Worm (Caenorhabditis elegans) whole organism, late embryonic: ENCODE data around the gene nhr-139.

Experiments
- C38D4.7 ChIP-seq: fragments of 200-800 bp; sonication (Bioruptor generic); optimal IDR thresholded peaks from 2 replicates; lab custom pipeline; 2018; ENCODE audit warnings: mild to moderate bottlenecking, missing genetic modification characterization, moderate library complexity, missing compliant biosample characterization
- F13H6.1 ChIP-seq: sonication (generic microtip); optimal IDR thresholded peaks from 2 replicates; lab custom pipeline; 2016; ENCODE audit warnings: missing genetic modification characterization, missing compliant biosample characterization
- K02D7.2 ChIP-seq: sonication (generic microtip); optimal IDR thresholded peaks from 2 replicates; lab custom pipeline; 2017; ENCODE audit warnings: mild to moderate bottlenecking, missing genetic modification characterization, missing compliant biosample characterization
- K09A11.1 ChIP-seq: sonication (generic microtip); optimal IDR thresholded peaks from 2 replicates; lab custom pipeline; 2017; ENCODE audit warnings: antibody characterized with exemption, mild to moderate bottlenecking, missing genetic modification characterization, missing compliant biosample characterization; ENCODE audit not compliant: insufficient read depth
- Y22D7AL.16 ChIP-seq: sonication (generic microtip); optimal IDR thresholded peaks from 2 replicates; lab custom pipeline; 2016; ENCODE audit warnings: missing genetic modification characterization, missing compliant biosample characterization
- ceh-19 ChIP-seq: fragments of 200-800 bp; sonication (Bioruptor generic); optimal IDR thresholded peaks from 2 replicates; lab custom pipeline; 2018; ENCODE audit warnings: mild to moderate bottlenecking, missing genetic modification characterization, missing compliant biosample characterization
- ceh-2 ChIP-seq: sonication (generic microtip); optimal IDR thresholded peaks from 2 replicates; lab custom pipeline; 2016; ENCODE audit warnings: missing genotype, missing genetic modification characterization, missing compliant biosample characterization
- ceh-34 ChIP-seq: sonication (generic microtip); optimal IDR thresholded peaks from 2 replicates; lab custom pipeline; 2016; ENCODE audit warnings: mild to moderate bottlenecking, missing genetic modification characterization, missing compliant biosample characterization
- ceh-48 ChIP-seq: sonication (generic microtip); optimal IDR thresholded peaks from 2 replicates; lab custom pipeline; 2016; ENCODE audit warnings: missing genetic modification characterization, inconsistent platforms, missing compliant biosample characterization
- ceh-6 ChIP-seq: fragments of 200-800 bp; sonication (Bioruptor generic); optimal IDR thresholded peaks from 2 replicates; lab custom pipeline; 2018; ENCODE audit warnings: mild to moderate bottlenecking, missing genetic modification characterization, missing compliant biosample characterization
- ceh-9 ChIP-seq: sonication (generic microtip); optimal IDR thresholded peaks from 2 replicates; lab custom pipeline; 2016; ENCODE audit warnings: mild to moderate bottlenecking, missing genetic modification characterization, inconsistent platforms, missing compliant biosample characterization
- che-1 ChIP-seq: sonication (generic microtip); optimal IDR thresholded peaks from 2 replicates; lab custom pipeline; 2016; ENCODE audit warnings: mild to moderate bottlenecking, missing genetic modification characterization, missing compliant biosample characterization
- dmd-4 ChIP-seq: sonication (generic microtip); optimal IDR thresholded peaks from 2 replicates; lab custom pipeline; 2016; ENCODE audit warnings: borderline replicate concordance, missing genetic modification characterization, missing compliant biosample characterization
- dve-1 ChIP-seq: sonication (generic microtip); optimal IDR thresholded peaks from 2 replicates; lab custom pipeline; 2017; ENCODE audit warnings: antibody characterized with exemption, mild to moderate bottlenecking, missing genetic modification characterization, missing compliant biosample characterization
- elt-2 ChIP-seq: sonication (generic microtip); optimal IDR thresholded peaks from 2 replicates; lab custom pipeline; 2016; ENCODE audit warnings: missing genetic modification reagents, missing genetic modification characterization, missing compliant biosample characterization
- elt-4 ChIP-seq: sonication (generic microtip); optimal IDR thresholded peaks from 2 replicates; lab custom pipeline; 2016; ENCODE audit warnings: missing genetic modification characterization, missing compliant biosample characterization
- eyg-1 ChIP-seq: sonication (generic microtip); optimal IDR thresholded peaks from 2 replicates; lab custom pipeline; 2016; ENCODE audit warnings: missing genotype, missing genetic modification characterization, missing compliant biosample characterization
- fax-1 ChIP-seq: sonication (generic microtip); optimal IDR thresholded peaks from 2 replicates; lab custom pipeline; 2016; ENCODE audit warnings: missing genotype, missing genetic modification characterization, missing compliant biosample characterization
- lin-11 ChIP-seq: fragments of 200-800 bp; sonication (Bioruptor generic); optimal IDR thresholded peaks from 2 replicates; lab custom pipeline; 2018; ENCODE audit warnings: mild to moderate bottlenecking, missing genetic modification characterization, missing compliant biosample characterization
- mec-3 ChIP-seq: sonication (generic microtip); optimal IDR thresholded peaks from 2 replicates; lab custom pipeline; 2016; ENCODE audit warnings: borderline replicate concordance, missing genetic modification characterization, missing compliant biosample characterization
- nhr-232 ChIP-seq: sonication (generic microtip); optimal IDR thresholded peaks from 2 replicates; lab custom pipeline; 2016; ENCODE audit warnings: missing genetic modification characterization, missing compliant biosample characterization
- pag-3 ChIP-seq: sonication (generic microtip); optimal IDR thresholded peaks from 2 replicates; lab custom pipeline; 2016; ENCODE audit warnings: missing compliant biosample characterization, missing genetic modification characterization, borderline replicate concordance
- pax-1 ChIP-seq: fragments of 150-350 bp; optimal IDR thresholded peaks from 2 replicates; lab custom pipeline; 2014; ENCODE audit warnings: missing biosample characterization, missing genetic modification characterization
- pqm-1 ChIP-seq: sonication (generic microtip); optimal IDR thresholded peaks from 2 replicates; lab custom pipeline; 2016; ENCODE audit warnings: missing genetic modification characterization, missing compliant biosample characterization
- rnt-1 ChIP-seq: sonication (generic microtip); optimal IDR thresholded peaks from 2 replicates; lab custom pipeline; 2016; ENCODE audit warnings: missing genetic modification characterization, missing compliant biosample characterization
- sox-4 ChIP-seq: sonication (generic microtip); optimal IDR thresholded peaks from 2 replicates; lab custom pipeline; 2017; ENCODE audit warnings: mild to moderate bottlenecking, missing genetic modification characterization, inconsistent platforms, missing compliant biosample characterization
- tbx-2 ChIP-seq: sonication (generic microtip); optimal IDR thresholded peaks from 2 replicates; lab custom pipeline; 2016; ENCODE audit warnings: missing genetic modification characterization, missing compliant biosample characterization
- tbx-7 ChIP-seq: sonication (generic microtip); optimal IDR thresholded peaks from 2 replicates; lab custom pipeline; 2016; ENCODE audit warnings: missing genotype, missing genetic modification characterization, missing compliant biosample characterization
- unc-3 ChIP-seq, 2 experiments: fragments of 200-800 bp in 1 of 2; sonication (Bioruptor generic) in 1 of 2; sonication (generic microtip) in 1 of 2; conservative IDR thresholded peaks in 1 of 2; optimal IDR thresholded peaks in 1 of 2; 2 replicates each; pipeline versions ENCODE4 v1.3.6 to Lab custom; 2016 to 2022; ENCODE audit warnings: missing compliant biosample characterization in 2 of 2, missing genetic modification characterization in 2 of 2, missing genetic modification reagents in 1 of 2
- unc-42 ChIP-seq: sonication (generic microtip); optimal IDR thresholded peaks from 2 replicates; lab custom pipeline; 2016; ENCODE audit warnings: missing genotype, missing genetic modification characterization, missing compliant biosample characterization
- unc-55 ChIP-seq: sonication (generic microtip); optimal IDR thresholded peaks from 2 replicates; lab custom pipeline; 2017; ENCODE audit warnings: missing biosample characterization, missing genetic modification reagents, missing genetic modification characterization
- ztf-16 ChIP-seq: sonication (generic microtip); optimal IDR thresholded peaks from 2 replicates; lab custom pipeline; 2017; ENCODE audit warnings: missing genetic modification characterization, missing compliant biosample characterization

Gene nhr-139

DNA sequence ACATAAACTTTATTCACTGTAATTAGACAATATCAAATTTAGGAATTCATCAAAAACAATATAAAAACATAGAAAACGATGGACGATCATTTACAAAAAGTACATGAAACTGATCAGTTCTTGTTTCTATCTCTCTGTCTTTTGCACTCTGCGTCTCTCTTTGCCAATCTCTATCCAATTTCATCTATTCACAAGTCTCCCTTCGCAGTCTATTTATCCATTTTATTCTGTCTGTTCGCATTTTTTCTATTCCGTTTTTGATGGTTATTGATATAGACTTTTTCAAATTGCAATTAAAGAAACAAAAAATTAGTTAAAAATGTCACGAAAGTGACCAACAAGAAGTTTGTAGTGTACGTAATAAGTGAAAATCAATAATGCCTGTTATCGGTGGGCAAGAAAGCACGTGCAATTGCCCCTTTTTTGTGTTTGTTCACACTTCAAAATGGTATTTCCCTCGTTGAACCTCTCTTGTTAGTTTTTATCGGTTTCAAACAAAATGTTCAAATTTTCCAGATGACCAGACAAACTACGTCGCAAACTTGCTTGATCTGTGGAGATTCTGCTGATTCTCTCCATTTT lies 10.8 kb upstream of the nhr-139 start, which contains the start of gene nhr-42:
TSS of gene nhr-42 (plus strand) at position 517 of the 582 bp plus-strand sequence.
- no peak for TF ChIP-seq F13H6.1

- TF ChIP-seq ceh-6, result no peak
- TF ChIP-seq ceh-2 (tag; lab: Kevin White, UChicago), result no peak
- TF ChIP-seq ztf-16 (tag; lab: Kevin White, UChicago), result no peak
- TF ChIP-seq K02D7.2 (tag; lab: Kevin White, UChicago), result no peak
- no peak for TF ChIP-seq elt-2 (tag; lab: Kevin White, UChicago)
- no peak for TF ChIP-seq K09A11.1 (tag; lab: Kevin White, UChicago)
- TF ChIP-seq elt-4 (tag; lab: Kevin White, UChicago), result no peak
- TF ChIP-seq eyg-1, result no peak
- TF ChIP-seq pqm-1, result no peak
These were observed 9.5 kb upstream of the nhr-139 start, which contains the start of gene nhr-107 for ce11 chrV:6997041-6997552. nhr-107 (minus strand) TSS chrV:6997091.

DNA sequence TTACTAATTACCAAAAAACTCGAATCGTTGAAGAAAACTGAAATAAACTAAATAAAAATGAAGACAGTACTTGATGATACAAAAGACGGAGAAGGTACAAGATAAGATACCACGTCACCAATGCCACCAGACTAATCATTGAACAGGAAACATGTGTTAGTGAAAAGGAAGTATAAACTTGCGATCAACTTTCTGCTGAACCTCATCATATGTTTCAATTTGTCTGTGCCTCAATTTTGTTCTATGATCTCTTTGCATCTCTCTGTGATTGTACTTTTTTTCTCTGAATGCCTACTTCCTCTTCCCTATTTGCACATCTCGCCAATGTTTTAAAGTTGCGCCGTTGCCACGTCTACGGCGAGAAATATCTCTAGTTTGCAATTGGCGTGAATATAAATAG lies 6.4 kb upstream of the nhr-139 start:
- TF ChIP-seq dmd-4 (tag; lab: Kevin White, UChicago) (no peak), dve-1 (tag; lab: Kevin White, UChicago) (no peak)

DNA sequence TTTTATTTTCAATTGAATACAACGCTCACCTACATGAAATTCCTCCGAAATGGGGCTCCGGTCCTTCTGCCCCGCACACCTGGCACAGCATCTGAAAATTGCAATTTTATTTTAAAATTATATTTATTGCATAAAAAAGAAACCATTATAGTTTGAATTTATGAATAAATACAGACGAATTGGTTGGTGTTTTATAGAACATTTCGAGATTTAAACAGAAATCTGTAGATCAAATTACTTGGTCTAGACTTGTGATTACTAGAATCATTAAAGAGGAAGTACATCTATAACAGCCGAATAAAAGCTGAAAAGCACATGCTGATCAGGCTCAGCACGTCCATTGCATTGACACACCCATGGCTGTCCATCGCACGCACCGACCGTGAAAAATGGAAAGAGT lies 4.2 kb upstream of the nhr-139 start, which contains the start of gene nhr-162:
TSS of gene nhr-162 (minus strand) at position 101 of the 400 bp plus-strand sequence.
- TF ChIP-seq tbx-7 (tag; lab: Kevin White, UChicago) (no peak), che-1 (tag; lab: Kevin White, UChicago) (no peak), ceh-48 (tag; lab: Kevin White, UChicago) (no peak), rnt-1 (tag; lab: Kevin White, UChicago) (no peak), elt-4 (tag; lab: Kevin White, UChicago) (no peak), pag-3 (tag; lab: Kevin White, UChicago) (no peak), ztf-16 (tag; lab: Kevin White, UChicago) (no peak), mec-3 (tag; lab: Kevin White, UChicago) (no peak), nhr-232 (tag; lab: Kevin White, UChicago) (no peak), pax-1 (tag; lab: Kevin White, UChicago) (no peak), Y22D7AL.16 (no peak)

- TF ChIP-seq pqm-1, result no peak
- TF ChIP-seq sox-4 (tag; lab: Kevin White, UChicago), result no peak
- TF ChIP-seq fax-1 (tag; lab: Kevin White, UChicago), result no peak
- no peak for TF ChIP-seq tbx-2 (tag; lab: Kevin White, UChicago)
- no peak for TF ChIP-seq mec-3 (tag; lab: Kevin White, UChicago)
- no peak for TF ChIP-seq Y22D7AL.16
- no peak for TF ChIP-seq elt-4 (tag; lab: Kevin White, UChicago)
- TF ChIP-seq ceh-19 (GFP tag; lab: Kevin White, UChicago), result no peak
- TF ChIP-seq ceh-9 (tag; lab: Kevin White, UChicago), result no peak
- no peak for TF ChIP-seq unc-3 (GFP tag; conservative IDR thresholded peaks at IDR 0.05; lab: Robert Waterston, UW)
- no peak for TF ChIP-seq unc-3 (tag; optimal IDR thresholded peaks at IDR 0.05; lab: Kevin White, UChicago)
- no peak for TF ChIP-seq eyg-1
- no peak for TF ChIP-seq unc-42 (tag; lab: Kevin White, UChicago)
- TF ChIP-seq ceh-34 (tag; lab: Kevin White, UChicago), result no peak
- TF ChIP-seq unc-55, result no peak
- TF ChIP-seq C38D4.7 (GFP tag; lab: Kevin White, UChicago), result no peak
- TF ChIP-seq lin-11 (tag; lab: Kevin White, UChicago), result no peak
These were observed 2.1 kb upstream of the nhr-139 start, which contains the start of gene nhr-140 for ce11 chrV:6989626-6990138. nhr-140 (minus strand) TSS chrV:6989676.
